Fruit fly (Drosophila melanogaster) whole organism, prepupa: ENCODE measurements around the gene CG15914.
A peak's percentile ranks its signal among the peaks of the same experiment; 100 is the strongest.

Source experiments
- Blimp-1 ChIP-seq: fragments of 200-800 bp; sonication (Bioruptor generic); optimal IDR thresholded peaks from 3 replicates; lab custom pipeline; 2017; ENCODE audit warnings: missing biosample characterization, missing genetic modification characterization, mild to moderate bottlenecking, moderate library complexity, missing genetic modification reagents
- CG10631 ChIP-seq: fragments of 200-800 bp; sonication (Bioruptor generic); optimal IDR thresholded peaks from 2 replicates; lab custom pipeline; 2016; ENCODE audit warnings: missing biosample characterization, missing genetic modification characterization
- CG11294 ChIP-seq: fragments of 200-800 bp; sonication (Bioruptor generic); IDR thresholded peaks from 2 replicates; pipeline ENCODE4 v1.3.6; 2022; ENCODE audit warnings: missing biosample characterization, missing genetic modification characterization
- CG11902 ChIP-seq: fragments of 200-800 bp; sonication (Bioruptor generic); optimal IDR thresholded peaks from 3 replicates; lab custom pipeline; 2016; ENCODE audit warnings: missing biosample characterization, missing genetic modification characterization
- CG1621 ChIP-seq: fragments of 200-800 bp; sonication (Bioruptor generic); optimal IDR thresholded peaks from 3 replicates; lab custom pipeline; 2018; ENCODE audit warnings: missing biosample characterization, mild to moderate bottlenecking, missing genetic modification characterization
- CG31627 ChIP-seq: fragments of 200-800 bp; sonication (Bioruptor generic); optimal IDR thresholded peaks from 3 replicates; lab custom pipeline; 2016; ENCODE audit warnings: missing biosample characterization, missing genetic modification characterization
- CG32006 ChIP-seq: fragments of 200-800 bp; sonication (Bioruptor generic); optimal IDR thresholded peaks from 3 replicates; lab custom pipeline; 2017; ENCODE audit warnings: missing biosample characterization, mild to moderate bottlenecking, missing genetic modification characterization
- CG34406 ChIP-seq: fragments of 200-800 bp; sonication (Bioruptor generic); optimal IDR thresholded peaks from 3 replicates; lab custom pipeline; 2016; ENCODE audit warnings: missing biosample characterization, missing genetic modification characterization
- CG4318 ChIP-seq: fragments of 200-800 bp; sonication (Bioruptor generic); optimal IDR thresholded peaks from 3 replicates; lab custom pipeline; 2017; ENCODE audit warnings: missing biosample characterization, mild to moderate bottlenecking, missing genetic modification characterization
- CG6163 ChIP-seq: fragments of 200-800 bp; sonication (Bioruptor generic); IDR thresholded peaks from 3 replicates; pipeline ENCODE4 v1.3.6; 2022; ENCODE audit warnings: missing biosample characterization, missing genetic modification characterization
- CG6276 ChIP-seq: fragments of 200-800 bp; sonication (Bioruptor generic); optimal IDR thresholded peaks from 2 replicates; lab custom pipeline; 2017; ENCODE audit warnings: missing biosample characterization, mild to moderate bottlenecking, missing genetic modification characterization
- CG6792 ChIP-seq: fragments of 200-800 bp; sonication (Bioruptor generic); optimal IDR thresholded peaks from 3 replicates; lab custom pipeline; 2016; ENCODE audit warnings: missing biosample characterization, missing genetic modification characterization
- CG6808 ChIP-seq: fragments of 200-800 bp; sonication (Bioruptor generic); optimal IDR thresholded peaks from 3 replicates; lab custom pipeline; 2017; ENCODE audit warnings: missing biosample characterization, missing genetic modification characterization, mild to moderate bottlenecking, moderate library complexity, missing genetic modification reagents
- CG6854 ChIP-seq: fragments of 200-800 bp; sonication (Bioruptor generic); optimal IDR thresholded peaks from 2 replicates; lab custom pipeline; 2017; ENCODE audit warnings: missing biosample characterization, mild to moderate bottlenecking, missing genetic modification characterization
- CG7368 ChIP-seq: fragments of 200-800 bp; sonication (Bioruptor generic); optimal IDR thresholded peaks from 3 replicates; lab custom pipeline; 2016; ENCODE audit warnings: missing biosample characterization, missing genetic modification characterization
- CG8119 ChIP-seq: fragments of 200-800 bp; sonication (Bioruptor generic); IDR thresholded peaks from 3 replicates; pipeline ENCODE4 v1.3.6; 2022; ENCODE audit warnings: missing biosample characterization, missing genetic modification characterization
- CG8319 ChIP-seq: fragments of 200-800 bp; sonication (Bioruptor generic); optimal IDR thresholded peaks from 3 replicates; lab custom pipeline; 2016; ENCODE audit warnings: missing biosample characterization, missing genetic modification characterization
- CG8632 ChIP-seq: fragments of 200-800 bp; sonication (Bioruptor generic); optimal IDR thresholded peaks from 3 replicates; lab custom pipeline; 2016; ENCODE audit warnings: missing biosample characterization, missing genetic modification characterization
- Eip75B ChIP-seq: fragments of 200-800 bp; sonication (Bioruptor generic); optimal IDR thresholded peaks from 3 replicates; lab custom pipeline; 2016; ENCODE audit warnings: missing biosample characterization, missing genetic modification characterization
- Eip78C ChIP-seq: fragments of 200-800 bp; sonication (Bioruptor generic); peaks from one replicate; lab custom pipeline; 2016; ENCODE audit warnings: missing biosample characterization, missing genetic modification characterization
- Eip93F ChIP-seq: fragments of 200-800 bp; sonication (Bioruptor generic); optimal IDR thresholded peaks from 2 replicates; lab custom pipeline; 2016; ENCODE audit warnings: missing biosample characterization, mild to moderate bottlenecking, missing genetic modification characterization
- Ets96B ChIP-seq: fragments of 200-800 bp; optimal IDR thresholded peaks from 2 replicates; lab custom pipeline; 2019; ENCODE audit warnings: missing biosample characterization, mild to moderate bottlenecking, missing genetic modification characterization, moderate library complexity
- Gug ChIP-seq: fragments of 200-800 bp; sonication (Bioruptor generic); IDR thresholded peaks from 2 replicates; pipeline ENCODE4 v1.3.6; 2022; ENCODE audit warnings: missing biosample characterization, missing genetic modification characterization
- Hr38 ChIP-seq: sonication (Bioruptor generic); optimal IDR thresholded peaks from 2 replicates; lab custom pipeline; 2016; ENCODE audit warnings: missing biosample characterization, missing genetic modification characterization
- Hr39 ChIP-seq: fragments of 200-800 bp; sonication (Bioruptor generic); optimal IDR thresholded peaks from 2 replicates; lab custom pipeline; 2016; ENCODE audit warnings: missing biosample characterization, missing genetic modification characterization
- Lpt ChIP-seq: fragments of 200-800 bp; sonication (Bioruptor generic); optimal IDR thresholded peaks from 3 replicates; lab custom pipeline; 2016; ENCODE audit warnings: missing biosample characterization, missing genetic modification characterization
- Met ChIP-seq: fragments of 200-800 bp; sonication (Bioruptor generic); optimal IDR thresholded peaks from 3 replicates; lab custom pipeline; 2016; ENCODE audit warnings: missing biosample characterization, missing genetic modification characterization
- Smox ChIP-seq: fragments of 200-800 bp; sonication (Bioruptor generic); optimal IDR thresholded peaks from 3 replicates; lab custom pipeline; 2016; ENCODE audit warnings: missing biosample characterization, missing genetic modification characterization
- Sox102F ChIP-seq: fragments of 200-800 bp; sonication (Bioruptor generic); optimal IDR thresholded peaks from 2 replicates; lab custom pipeline; 2016; ENCODE audit warnings: missing biosample characterization, mild to moderate bottlenecking, missing genetic modification characterization
- Sox14 ChIP-seq: fragments of 200-800 bp; sonication (Bioruptor generic); optimal IDR thresholded peaks from 3 replicates; lab custom pipeline; 2016; ENCODE audit warnings: missing biosample characterization, missing genetic modification characterization
- Sox15 ChIP-seq: fragments of 200-800 bp; sonication (Bioruptor generic); optimal IDR thresholded peaks from 3 replicates; lab custom pipeline; 2016; ENCODE audit warnings: missing biosample characterization, missing genetic modification characterization
- achi ChIP-seq: fragments of 200-800 bp; sonication (Bioruptor generic); optimal IDR thresholded peaks from 3 replicates; lab custom pipeline; 2016; ENCODE audit warnings: missing biosample characterization, missing genetic modification characterization
- acj6 ChIP-seq: fragments of 200-800 bp; sonication (Bioruptor generic); optimal IDR thresholded peaks from 3 replicates; lab custom pipeline; 2016; ENCODE audit warnings: missing biosample characterization, missing genetic modification characterization
- cyc ChIP-seq: fragments of 200-800 bp; sonication (Bioruptor generic); optimal IDR thresholded peaks from 3 replicates; lab custom pipeline; 2016; ENCODE audit warnings: missing biosample characterization, missing genetic modification characterization
- dac ChIP-seq: fragments of 200-800 bp; sonication (Bioruptor generic); optimal IDR thresholded peaks from 2 replicates; lab custom pipeline; 2017; ENCODE audit warnings: missing biosample characterization, mild to moderate bottlenecking, missing genetic modification characterization
- dsx ChIP-seq: fragments of 200-800 bp; optimal IDR thresholded peaks from 3 replicates; lab custom pipeline; 2019; ENCODE audit warnings: missing biosample characterization, mild to moderate bottlenecking, missing genetic modification characterization, moderate library complexity; ENCODE audit not compliant: poor library complexity, severe bottlenecking
- eg ChIP-seq: fragments of 200-800 bp; sonication (Bioruptor generic); IDR thresholded peaks from 3 replicates; pipeline ENCODE4 v1.3.6; 2022; ENCODE audit warnings: missing biosample characterization, missing genetic modification characterization
- esn ChIP-seq: fragments of 200-800 bp; sonication (Bioruptor generic); optimal IDR thresholded peaks from 2 replicates; lab custom pipeline; 2016; ENCODE audit warnings: missing biosample characterization, mild to moderate bottlenecking, missing genetic modification characterization, moderate library complexity
- fd59A ChIP-seq: fragments of 200-800 bp; sonication (Bioruptor generic); optimal IDR thresholded peaks from 2 replicates; lab custom pipeline; 2017; ENCODE audit warnings: missing biosample characterization, mild to moderate bottlenecking, missing genetic modification characterization, missing genetic modification reagents
- lz ChIP-seq: fragments of 200-800 bp; sonication (Bioruptor generic); optimal IDR thresholded peaks from 3 replicates; lab custom pipeline; 2016; ENCODE audit warnings: missing biosample characterization, missing genetic modification characterization
- pdm3 ChIP-seq: fragments of 200-800 bp; sonication (Bioruptor generic); optimal IDR thresholded peaks from 3 replicates; lab custom pipeline; 2016; ENCODE audit warnings: missing biosample characterization, missing genetic modification characterization
- salr ChIP-seq, 2 experiments: fragments of 200-800 bp; sonication (Bioruptor generic); optimal IDR thresholded peaks; 3 replicates each; lab custom pipeline; 2016 to 2018; ENCODE audit warnings: missing biosample characterization in 2 of 2, missing genetic modification characterization in 2 of 2, mild to moderate bottlenecking in 1 of 2
- svp ChIP-seq: fragments of 200-800 bp; sonication (Bioruptor generic); peaks from one replicate; lab custom pipeline; 2016; ENCODE audit warnings: missing biosample characterization, missing genetic modification characterization
- vri ChIP-seq: fragments of 200-800 bp; sonication (Bioruptor generic); optimal IDR thresholded peaks from 3 replicates; lab custom pipeline; 2016; ENCODE audit warnings: missing biosample characterization, mild to moderate bottlenecking, missing genetic modification characterization

The CG15914 gene

DNA sequence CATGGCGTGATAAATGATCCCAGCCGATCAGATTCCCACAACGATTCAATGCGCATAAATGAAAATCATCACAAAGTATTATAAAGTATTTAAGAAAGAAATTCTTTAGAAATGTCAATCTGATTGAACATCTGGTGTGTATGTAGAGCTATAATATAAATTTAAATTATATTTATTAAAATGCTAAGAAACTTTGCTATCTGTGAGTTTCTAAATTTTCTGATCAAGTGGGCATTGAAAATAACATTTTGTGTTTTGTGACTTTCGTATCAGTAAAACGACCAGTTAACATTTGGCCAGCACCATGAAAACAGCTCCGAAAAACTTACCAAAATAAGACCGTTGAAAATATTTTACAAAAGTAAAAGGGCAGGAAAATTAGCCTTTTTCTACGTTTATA lies 15.7 kb upstream of the CG15914 start, which contains the start of gene CG8565:
TSS of gene CG8565 (plus strand) at position 301 of the 400 bp plus-strand sequence.
- TF ChIP-seq CG4318 (GFP tag; lab: Kevin White, UChicago) (no peak), Hr39 (GFP tag; lab: Kevin White, UChicago) (no peak), cyc (GFP tag; lab: Kevin White, UChicago) (no peak), Smox (GFP tag; lab: Kevin White, UChicago) (no peak), fd59A (GFP tag; lab: Kevin White, UChicago) (no peak), vri (no peak), CG8319 (GFP tag; lab: Kevin White, UChicago) (no peak), svp (GFP tag; lab: Kevin White, UChicago) (no peak), dac (GFP tag; lab: Kevin White, UChicago) (no peak), dsx (GFP tag; lab: Kevin White, UChicago) (no peak), Eip93F (no peak), CG6808 (no peak), CG6792 (GFP tag; lab: Kevin White, UChicago) (no peak), Gug (GFP tag; lab: Robert Waterston, UW) (no peak), CG32006 (GFP tag; lab: Kevin White, UChicago) (no peak)

DNA sequence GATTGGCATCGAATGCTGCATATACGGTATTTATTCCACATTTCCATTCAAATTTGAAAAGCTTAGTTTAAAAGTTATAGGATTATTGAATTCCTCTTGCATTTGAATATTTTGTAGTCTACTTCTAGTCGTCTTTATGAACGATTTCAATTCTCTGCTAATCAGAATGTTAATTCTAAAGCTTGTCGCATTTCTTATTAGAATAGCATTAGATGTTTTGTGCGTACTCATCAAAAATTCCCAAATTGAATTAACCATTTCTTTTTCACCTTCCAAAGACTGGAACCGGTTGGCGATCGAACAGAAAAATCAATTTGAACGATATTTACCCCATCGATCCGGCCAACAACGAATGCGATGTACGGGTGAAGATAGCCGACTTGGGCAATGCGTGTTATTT lies 13.2 kb upstream of the CG15914 start:
- TF ChIP-seq Eip78C (GFP tag; lab: Kevin White, UChicago) (no peak), Lpt (GFP tag; lab: Kevin White, UChicago) (no peak), acj6 (GFP tag; lab: Kevin White, UChicago) (no peak), salr (GFP tag; optimal IDR thresholded peaks at IDR 0.05; lab: Kevin White, UChicago) (no peak), CG1621 (tag; lab: Kevin White, UChicago) (no peak), Eip75B (GFP tag; lab: Kevin White, UChicago) (no peak), CG8319 (GFP tag; lab: Kevin White, UChicago) (no peak), Hr39 (GFP tag; lab: Kevin White, UChicago) (no peak), lz (no peak), eg (GFP tag; lab: Robert Waterston, UW) (no peak), CG6854 (GFP tag; lab: Kevin White, UChicago) (no peak), fd59A (GFP tag; lab: Kevin White, UChicago) (no peak), CG6808 (no peak), svp (GFP tag; lab: Kevin White, UChicago) (no peak), pdm3 (GFP tag; lab: Kevin White, UChicago) (no peak), CG32006 (GFP tag; lab: Kevin White, UChicago) (no peak), CG11294 (GFP tag; lab: Robert Waterston, UW) (no peak)

DNA sequence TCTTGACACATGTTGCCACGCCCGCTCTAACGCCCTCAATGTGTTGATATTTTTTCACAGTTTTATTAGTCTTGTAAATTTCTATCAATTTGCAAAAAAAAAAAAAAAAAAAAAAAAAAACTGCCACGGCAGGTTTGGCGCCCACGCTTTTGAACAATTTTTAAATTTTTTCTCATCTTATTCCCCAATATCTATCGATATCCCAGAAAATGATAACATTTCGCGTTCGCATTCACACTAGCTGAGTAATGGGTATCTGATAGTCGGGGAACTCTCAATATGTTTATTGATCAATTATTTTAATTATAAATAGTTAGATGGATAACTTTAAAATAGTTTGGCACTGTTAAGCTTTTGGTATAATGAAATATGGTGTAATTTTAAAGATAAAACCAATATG lies 11.9 kb upstream of the CG15914 start:
- TF ChIP-seq Eip75B (GFP tag; lab: Kevin White, UChicago) (no peak), CG11902 (GFP tag; lab: Kevin White, UChicago) (no peak), fd59A (GFP tag; lab: Kevin White, UChicago) (no peak), acj6 (GFP tag; lab: Kevin White, UChicago) (no peak), lz (no peak), CG8119 (GFP tag; lab: Robert Waterston, UW) (no peak), vri (no peak), dsx (GFP tag; lab: Kevin White, UChicago) (no peak)

DNA sequence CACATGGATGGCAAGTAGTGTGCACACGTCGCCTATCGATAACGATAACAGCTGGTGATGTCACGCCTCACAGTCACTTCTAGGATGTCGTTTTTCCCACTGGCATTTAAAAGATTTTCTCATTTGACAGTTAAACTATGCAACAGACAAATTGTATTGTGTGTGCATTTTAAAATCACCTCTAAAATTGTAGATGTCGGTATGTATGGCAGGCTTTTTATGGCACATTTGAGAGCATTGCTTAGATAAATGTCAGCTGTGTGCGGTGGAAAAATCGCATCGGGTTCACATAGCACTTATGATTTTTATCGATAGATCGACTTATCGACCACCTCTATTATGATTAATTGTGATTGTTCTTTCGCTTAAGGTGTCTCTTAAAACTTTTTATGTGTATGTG lies 9.1 kb upstream of the CG15914 start, which contains the start of the genes ArgRS and CG8578:
TSS of gene ArgRS (minus strand) at position 7 of the 400 bp plus-strand sequence.
TSS of gene CG8578 (plus strand) at position 338 of the 400 bp plus-strand sequence.
- TF ChIP-seq Hr38 (no peak), CG34406 (GFP tag; lab: Kevin White, UChicago) (no peak), CG10631 (GFP tag; lab: Kevin White, UChicago) (peak; percentile 58), dsx (GFP tag; lab: Kevin White, UChicago) (no peak), Ets96B (tag; lab: Kevin White, UChicago) (no peak), Sox102F (no peak), Lpt (GFP tag; lab: Kevin White, UChicago) (no peak), CG8632 (GFP tag; lab: Kevin White, UChicago) (no peak), fd59A (GFP tag; lab: Kevin White, UChicago) (no peak), esn (GFP tag; lab: Kevin White, UChicago) (peak; percentile 43), CG6163 (GFP tag; lab: Robert Waterston, UW) (no peak), Sox14 (GFP tag; lab: Kevin White, UChicago) (peak; percentile 62), lz (peak; percentile 74), CG6276 (GFP tag; lab: Kevin White, UChicago) (no peak), Blimp-1 (no peak), CG6854 (GFP tag; lab: Kevin White, UChicago) (no peak), CG6792 (GFP tag; lab: Kevin White, UChicago) (peak; percentile 20), CG4318 (GFP tag; lab: Kevin White, UChicago) (no peak), dac (GFP tag; lab: Kevin White, UChicago) (no peak), CG7368 (no peak), Met (GFP tag; lab: Kevin White, UChicago) (peak; percentile 39), achi (GFP tag; lab: Kevin White, UChicago) (no peak), Eip93F (no peak), Sox15 (GFP tag; lab: Kevin White, UChicago) (peak; percentile 27), CG31627 (peak; percentile 49), CG8319 (GFP tag; lab: Kevin White, UChicago) (no peak)
